Fruit fly (Drosophila melanogaster) whole organism, wandering third instar larva: ENCODE measurements around the gene CG43198.

Experiments
- CG32264 ChIP-seq: fragments of 200-800 bp; sonication (Bioruptor generic); optimal IDR thresholded peaks from 2 replicates; lab custom pipeline; 2016; ENCODE audit warnings: missing biosample characterization, missing genetic modification characterization
- CrebA ChIP-seq: fragments of 200-800 bp; sonication (Bioruptor generic); optimal IDR thresholded peaks from 2 replicates; lab custom pipeline; 2016; ENCODE audit warnings: missing biosample characterization, mild to moderate bottlenecking, missing genetic modification characterization, borderline replicate concordance
- Dfd ChIP-seq: fragments of >200 bp; optimal IDR thresholded peaks from 2 replicates; lab custom pipeline; 2017; ENCODE audit warnings: missing biosample characterization, missing genetic modification characterization
- Dif ChIP-seq: fragments of 200-275, 200-300 bp; sonication (Bioruptor generic); optimal IDR thresholded peaks from 2 replicates; lab custom pipeline; 2018; ENCODE audit warnings: missing biosample characterization, missing genetic modification characterization; ENCODE audit not compliant: partially characterized antibody
- HLH106 ChIP-seq: fragments of 200-800 bp; optimal IDR thresholded peaks from 3 replicates; lab custom pipeline; 2019; ENCODE audit warnings: missing biosample characterization, mild to moderate bottlenecking, missing genetic modification characterization, moderate library complexity
- Hnf4 ChIP-seq: fragments of 200-800 bp; sonication (Bioruptor generic); optimal IDR thresholded peaks from 2 replicates; lab custom pipeline; 2016; ENCODE audit warnings: missing biosample characterization, mild to moderate bottlenecking, missing genetic modification characterization
- Hr78 ChIP-seq: fragments of >200 bp; optimal IDR thresholded peaks from 2 replicates; lab custom pipeline; 2017; ENCODE audit warnings: missing biosample characterization, missing genetic modification characterization
- Hr83 ChIP-seq: fragments of 200-300 bp; sonication (Bioruptor generic); optimal IDR thresholded peaks from 2 replicates; lab custom pipeline; 2016; ENCODE audit warnings: missing biosample characterization, mild to moderate bottlenecking, missing genetic modification characterization, moderate library complexity; ENCODE audit not compliant: poor library complexity, severe bottlenecking
- Jra ChIP-seq: sonication (Bioruptor generic); optimal IDR thresholded peaks from 2 replicates; lab custom pipeline; 2016; ENCODE audit warnings: missing biosample characterization, missing genetic modification characterization
- Myc ChIP-seq: fragments of >200 bp; optimal IDR thresholded peaks from 2 replicates; lab custom pipeline; 2017
- N ChIP-seq: fragments of >200 bp; optimal IDR thresholded peaks from 2 replicates; lab custom pipeline; 2018; ENCODE audit warnings: missing biosample characterization, missing external identifiers, missing genetic modification characterization
- OdsH ChIP-seq: fragments of 200-800 bp; sonication (Bioruptor generic); optimal IDR thresholded peaks from 2 replicates; lab custom pipeline; 2016; ENCODE audit warnings: missing biosample characterization, mild to moderate bottlenecking, missing genetic modification characterization
- Rel ChIP-seq, 2 experiments: fragments of 200-800 bp; sonication (Bioruptor generic) in 1 of 2; optimal IDR thresholded peaks; 2 replicates in 1 of 2; 3 replicates in 1 of 2; lab custom pipeline; 2016 to 2019; ENCODE audit warnings: mild to moderate bottlenecking in 2 of 2, missing biosample characterization in 2 of 2, missing genetic modification characterization in 2 of 2, moderate library complexity in 1 of 2
- Sp1 ChIP-seq: fragments of 200-800 bp; sonication (Bioruptor generic); optimal IDR thresholded peaks from 3 replicates; lab custom pipeline; 2019; ENCODE audit warnings: missing biosample characterization, mild to moderate bottlenecking, missing genetic modification characterization, moderate library complexity
- Vsx2 ChIP-seq: fragments of 200-300, 225-300 bp; sonication (Bioruptor generic); optimal IDR thresholded peaks from 2 replicates; lab custom pipeline; 2018; ENCODE audit warnings: missing biosample characterization, missing genetic modification characterization; ENCODE audit not compliant: partially characterized antibody
- br ChIP-seq: fragments of 200-800 bp; sonication (Bioruptor generic); optimal IDR thresholded peaks from 2 replicates; lab custom pipeline; 2016; ENCODE audit warnings: missing biosample characterization, missing genetic modification characterization
- brk ChIP-seq: fragments of 200-800 bp; sonication (Bioruptor generic); optimal IDR thresholded peaks from 2 replicates; lab custom pipeline; 2016; ENCODE audit warnings: missing biosample characterization, mild to moderate bottlenecking, missing genetic modification characterization
- dl ChIP-seq, 2 experiments: fragments of 175-275, 200-275 bp in 1 of 2; fragments of 200-275 bp in 1 of 2; sonication (Bioruptor generic); optimal IDR thresholded peaks; lab custom pipeline; 2018; ENCODE audit warnings: mild to moderate bottlenecking in 2 of 2, missing biosample characterization in 2 of 2, missing genetic modification characterization in 2 of 2, moderate library complexity in 2 of 2; ENCODE audit not compliant: partially characterized antibody in 2 of 2, insufficient read depth in 1 of 2
- dmrt93B ChIP-seq: fragments of 200-800 bp; sonication (Bioruptor generic); optimal IDR thresholded peaks from 2 replicates; lab custom pipeline; 2018; ENCODE audit warnings: missing biosample characterization, mild to moderate bottlenecking, missing genetic modification characterization
- ey ChIP-seq: fragments of 200-800 bp; sonication (Bioruptor generic); optimal IDR thresholded peaks from 2 replicates; lab custom pipeline; 2016; ENCODE audit warnings: missing biosample characterization, missing genetic modification characterization
- foxo ChIP-seq, 2 experiments: fragments of 200-800 bp; sonication (Bioruptor generic); optimal IDR thresholded peaks; 2 replicates in 1 of 2; 3 replicates in 1 of 2; lab custom pipeline; 2016 to 2017; ENCODE audit warnings: missing biosample characterization in 2 of 2, missing genetic modification characterization in 2 of 2
- fru ChIP-seq: fragments of 200-800 bp; sonication (Bioruptor generic); optimal IDR thresholded peaks from 3 replicates; lab custom pipeline; 2016; ENCODE audit warnings: missing biosample characterization, mild to moderate bottlenecking, missing genetic modification characterization
- h ChIP-seq: fragments of 200-800 bp; sonication (Bioruptor generic); optimal IDR thresholded peaks from 3 replicates; lab custom pipeline; 2016; ENCODE audit warnings: missing biosample characterization, mild to moderate bottlenecking, missing genetic modification characterization
- jim ChIP-seq: fragments of 175-275, 200-325 bp; sonication (Bioruptor generic); optimal IDR thresholded peaks from 2 replicates; lab custom pipeline; 2016; ENCODE audit warnings: missing biosample characterization, mild to moderate bottlenecking, missing genetic modification characterization
- lola ChIP-seq: fragments of >200 bp; optimal IDR thresholded peaks from 2 replicates; lab custom pipeline; 2017; ENCODE audit warnings: missing biosample characterization, missing genetic modification characterization
- psq ChIP-seq: fragments of 200-800 bp; sonication (Bioruptor generic); optimal IDR thresholded peaks from 3 replicates; lab custom pipeline; 2017; ENCODE audit warnings: missing biosample characterization, mild to moderate bottlenecking, missing genetic modification characterization, moderate library complexity
- rgr ChIP-seq: fragments of 200-800 bp; sonication (Bioruptor generic); optimal IDR thresholded peaks from 3 replicates; lab custom pipeline; 2016; ENCODE audit warnings: missing biosample characterization, mild to moderate bottlenecking, missing genetic modification characterization
- tai ChIP-seq: sonication (Bioruptor generic); optimal IDR thresholded peaks from 2 replicates; lab custom pipeline; 2016; ENCODE audit warnings: missing biosample characterization, missing genetic modification characterization
- usp ChIP-seq: fragments of >200 bp; optimal IDR thresholded peaks from 2 replicates; lab custom pipeline; 2017; ENCODE audit warnings: missing biosample characterization, missing genetic modification characterization

The CG43198 gene

DNA sequence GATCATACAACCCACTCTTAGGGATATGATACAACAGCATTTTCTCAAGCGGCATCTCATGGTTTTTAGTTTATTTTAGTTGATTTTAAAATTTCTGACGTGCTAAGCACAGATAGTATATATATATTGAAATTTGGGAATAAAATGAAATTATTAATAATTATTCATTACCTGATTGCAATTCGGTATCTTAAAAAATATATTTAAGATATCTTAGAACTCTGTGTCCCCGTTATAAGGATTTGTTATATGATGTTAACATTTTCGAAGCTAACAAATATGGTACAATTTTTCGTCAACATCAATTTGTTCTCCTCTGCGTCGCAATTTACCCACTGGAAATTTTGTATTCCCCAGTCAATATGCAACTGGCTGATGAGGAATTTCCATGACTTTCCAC lies at the start of gene CG43198:
CG43198 (minus strand) TSS at position 101 of the 400 bp plus-strand sequence.
- TF ChIP-seq CG32264 (GFP tag; lab: Kevin White, UChicago), result no peak
- TF ChIP-seq Jra (GFP tag; lab: Kevin White, UChicago), result no peak

DNA sequence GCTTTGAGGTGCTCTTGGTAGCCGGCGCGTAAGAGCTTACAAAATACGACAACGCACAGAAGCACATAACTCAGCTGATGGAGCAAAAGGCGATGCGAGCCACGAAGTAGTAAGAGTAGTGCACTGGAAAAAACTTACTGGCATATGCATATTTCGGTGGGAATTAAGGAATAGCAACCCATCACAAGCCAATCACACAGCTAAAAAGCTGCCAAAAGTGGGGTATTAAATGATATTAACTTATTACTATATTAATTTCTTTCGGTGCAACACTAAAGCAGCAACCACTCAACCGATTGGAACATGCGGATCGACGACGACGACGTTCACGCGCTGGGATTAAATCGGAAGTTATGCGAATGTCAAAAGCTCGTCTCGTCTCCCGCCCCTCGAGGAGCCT lies 37.8 kb upstream of the CG43198 start:
- TF ChIP-seq br, result peak; percentile 58
- peak; percentile 34 for TF ChIP-seq ey (GFP tag; lab: Kevin White, UChicago)
- peak; percentile 56 for TF ChIP-seq rgr (GFP tag; lab: Kevin White, UChicago)
- TF ChIP-seq Hnf4 (GFP tag; lab: Kevin White, UChicago), result peak; percentile 34
- no peak for TF ChIP-seq lola
- no peak for TF ChIP-seq Jra (GFP tag; lab: Kevin White, UChicago)
- TF ChIP-seq foxo (GFP tag; optimal IDR thresholded peaks at IDR 0.05; lab: Kevin White, UChicago), result peak in 1 of 2 experiments; percentile 69
- TF ChIP-seq h (GFP tag; lab: Kevin White, UChicago), result peak; percentile 68
- peak; percentile 56 for TF ChIP-seq psq
- TF ChIP-seq dmrt93B (GFP tag; lab: Kevin White, UChicago), result peak; percentile 56
- TF ChIP-seq fru, result peak; percentile 68
- no peak for TF ChIP-seq brk (GFP tag; lab: Kevin White, UChicago)
- TF ChIP-seq Sp1 (GFP tag; lab: Kevin White, UChicago), result peak; percentile 55
- TF ChIP-seq Hr78 (GFP tag; lab: Kevin White, UChicago), result no peak
- peak; percentile 72 for TF ChIP-seq HLH106 (tag; lab: Kevin White, UChicago)
- peak; percentile 58 for TF ChIP-seq OdsH
- TF ChIP-seq, all 38 proteins: peak for 12

DNA sequence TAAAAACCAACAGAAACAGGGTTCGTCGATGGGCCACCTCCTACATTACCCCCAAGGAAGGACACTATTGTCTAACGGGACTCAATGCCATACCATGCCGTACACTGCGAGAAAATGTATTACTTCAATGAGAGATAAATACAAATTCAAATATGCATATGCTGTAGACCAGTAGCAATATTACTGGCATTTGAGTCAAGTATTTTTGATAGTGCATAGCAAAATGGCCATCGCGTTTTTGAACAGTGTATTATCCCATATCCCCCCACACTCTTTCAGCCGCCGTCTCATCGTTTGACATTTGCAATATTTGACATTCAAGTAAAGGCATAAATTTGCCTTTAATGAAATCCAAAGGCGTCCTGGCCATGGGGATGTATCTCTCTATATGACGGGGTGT lies 35.1 kb upstream of the CG43198 start:
- TF ChIP-seq dl (GFP tag; optimal IDR thresholded peaks at IDR 0.05; lab: Kevin White, UChicago; ENCODE audit: insufficient read depth in 1 of 2, partially characterized antibody in 2 of 2) (no peak), Hr78 (GFP tag; lab: Kevin White, UChicago) (no peak), usp (GFP tag; lab: Kevin White, UChicago) (no peak), Sp1 (GFP tag; lab: Kevin White, UChicago) (no peak), brk (GFP tag; lab: Kevin White, UChicago) (no peak), fru (no peak), rgr (GFP tag; lab: Kevin White, UChicago) (no peak), dmrt93B (GFP tag; lab: Kevin White, UChicago) (no peak), N (no peak), Dif (GFP tag; lab: Kevin White, UChicago) (no peak)

DNA sequence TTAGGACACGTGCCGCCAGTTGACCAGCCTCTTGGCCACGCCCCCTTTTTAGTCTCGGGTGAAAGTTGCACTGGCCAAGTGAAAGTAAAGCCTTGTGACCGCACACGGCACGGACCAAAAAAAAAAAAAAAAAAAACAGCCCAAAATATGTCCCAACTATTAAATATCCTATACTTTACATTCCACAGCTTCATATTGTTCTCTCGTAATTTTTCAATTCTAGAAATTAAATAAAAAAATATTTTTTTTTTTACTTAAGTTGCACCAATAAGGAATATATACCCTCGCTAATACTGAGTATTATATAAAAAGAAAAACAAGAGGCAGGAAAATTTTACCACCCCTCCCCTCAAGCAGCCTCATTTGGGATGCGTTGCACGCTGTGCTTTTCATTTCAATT lies 33.2 kb upstream of the CG43198 start:
- no peak for TF ChIP-seq tai (GFP tag; lab: Kevin White, UChicago)
- TF ChIP-seq br, result no peak
- no peak for TF ChIP-seq Vsx2
- TF ChIP-seq N, result no peak
- TF ChIP-seq Dfd (GFP tag; lab: Kevin White, UChicago), result no peak
- no peak for TF ChIP-seq Rel (GFP tag; optimal IDR thresholded peaks at IDR 0.05; lab: Kevin White, UChicago)
- no peak for TF ChIP-seq Rel (tag; optimal IDR thresholded peaks at IDR 0.05; lab: Kevin White, UChicago)
- TF ChIP-seq, all 38 proteins: peak for 0

DNA sequence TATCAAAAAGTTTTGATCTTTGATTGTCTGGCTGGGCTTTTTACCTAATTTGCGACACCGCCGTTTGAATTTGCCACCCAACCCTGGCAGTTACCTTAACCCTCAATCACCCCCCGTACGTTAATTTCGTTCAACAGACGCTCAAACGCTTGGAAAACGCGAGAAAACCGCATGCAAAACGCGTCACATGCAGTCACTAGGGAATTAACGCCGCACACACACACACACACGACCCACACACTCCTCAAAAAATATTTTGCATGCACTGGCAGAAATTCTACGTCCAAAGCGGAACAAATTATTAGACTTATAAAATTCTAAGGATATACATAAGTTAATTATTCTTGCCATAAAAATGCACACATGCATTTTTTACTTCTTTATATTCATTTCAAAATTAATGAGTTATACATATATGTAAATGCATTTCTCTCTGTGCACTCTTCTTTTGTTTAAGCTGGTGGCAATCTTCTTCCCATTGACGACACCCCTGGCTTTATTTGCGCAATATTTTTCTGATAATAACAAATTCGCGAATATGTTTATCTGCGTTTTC lies 22.1 kb upstream of the CG43198 start:
- TF ChIP-seq br, result no peak
- no peak for TF ChIP-seq brk (GFP tag; lab: Kevin White, UChicago)
- no peak for TF ChIP-seq usp (GFP tag; lab: Kevin White, UChicago)
- no peak for TF ChIP-seq Hr83 (GFP tag; lab: Kevin White, UChicago)
- no peak for TF ChIP-seq jim (GFP tag; lab: Kevin White, UChicago)
- no peak for TF ChIP-seq Vsx2
- TF ChIP-seq fru, result peak; percentile 12
- TF ChIP-seq Rel (GFP tag; optimal IDR thresholded peaks at IDR 0.05; lab: Kevin White, UChicago), result no peak
- no peak for TF ChIP-seq Rel (tag; optimal IDR thresholded peaks at IDR 0.05; lab: Kevin White, UChicago)
- no peak for TF ChIP-seq OdsH
- TF ChIP-seq HLH106 (tag; lab: Kevin White, UChicago), result peak; percentile 29
- peak; percentile 23 for TF ChIP-seq rgr (GFP tag; lab: Kevin White, UChicago)
- no peak for TF ChIP-seq CG32264 (GFP tag; lab: Kevin White, UChicago)
- no peak for TF ChIP-seq CrebA
- TF ChIP-seq Myc (lab: Kevin White, UChicago), result no peak
- TF ChIP-seq psq, result peak; percentile 3
- TF ChIP-seq dmrt93B (GFP tag; lab: Kevin White, UChicago), result no peak
- TF ChIP-seq Hr78 (GFP tag; lab: Kevin White, UChicago), result no peak
- TF ChIP-seq foxo (GFP tag; optimal IDR thresholded peaks at IDR 0.05; lab: Kevin White, UChicago), result peak in 1 of 2 experiments; percentile 22
- TF ChIP-seq Sp1 (GFP tag; lab: Kevin White, UChicago), result peak; percentile 6
